Worm (Caenorhabditis elegans) whole organism, L2 larva: Measurements from ENCODE around the gene fbxc-18.
"Not testable (repeated sequence)": the region's sequence is repeated elsewhere in the genome, so short reads cannot be mapped to it uniquely, and the experiment has no call there.

Experiments used
- C34F6.9 ChIP-seq: fragments of 150-350 bp; optimal IDR thresholded peaks from 2 replicates; lab custom pipeline; 2014; ENCODE audit warnings: missing biosample characterization, missing genetic modification characterization
- Y55F3AM.14 ChIP-seq: fragments of 200-800 bp; sonication (Bioruptor generic); optimal IDR thresholded peaks from 2 replicates; lab custom pipeline; 2018; ENCODE audit warnings: mild to moderate bottlenecking, missing genetic modification characterization, missing compliant biosample characterization
- ZK546.5 ChIP-seq: sonication (generic microtip); optimal IDR thresholded peaks from 2 replicates; lab custom pipeline; 2017; ENCODE audit warnings: missing biosample characterization, missing genetic modification characterization
- aly-2 ChIP-seq: fragments of 150-350 bp; optimal IDR thresholded peaks from 2 replicates; lab custom pipeline; 2014; ENCODE audit warnings: missing biosample characterization, missing genetic modification characterization
- ama-1 ChIP-seq: fragments of 150-350 bp; optimal IDR thresholded peaks from 2 replicates; lab custom pipeline; 2018; ENCODE audit warnings: inconsistent platforms
- ceh-16 ChIP-seq: fragments of 150-350 bp; optimal IDR thresholded peaks from 2 replicates; lab custom pipeline; 2014; ENCODE audit warnings: missing biosample characterization, missing genetic modification characterization
- ceh-82 ChIP-seq: fragments of 150-350 bp; optimal IDR thresholded peaks from 2 replicates; lab custom pipeline; 2014; ENCODE audit warnings: missing biosample characterization, missing genetic modification characterization
- crh-2 ChIP-seq: sonication (generic microtip); optimal IDR thresholded peaks from 2 replicates; lab custom pipeline; 2017; ENCODE audit warnings: missing biosample characterization, missing genetic modification characterization
- dmd-4 ChIP-seq: sonication (generic microtip); optimal IDR thresholded peaks from 2 replicates; lab custom pipeline; 2017; ENCODE audit warnings: missing biosample characterization, missing genetic modification characterization
- egl-27 ChIP-seq: sonication (generic microtip); optimal IDR thresholded peaks from 3 replicates; lab custom pipeline; 2017; ENCODE audit warnings: missing biosample characterization, missing genetic modification reagents, missing genetic modification characterization
- elt-3 ChIP-seq: sonication (generic microtip); optimal IDR thresholded peaks from 2 replicates; lab custom pipeline; 2017; ENCODE audit warnings: missing biosample characterization, missing genetic modification characterization
- gmeb-1 ChIP-seq: fragments of 150-350 bp; optimal IDR thresholded peaks from 2 replicates; lab custom pipeline; 2014; ENCODE audit warnings: missing biosample characterization, missing genetic modification characterization
- lin-13 ChIP-seq: fragments of 150-350 bp; optimal IDR thresholded peaks from 2 replicates; lab custom pipeline; 2014; ENCODE audit warnings: missing biosample characterization, missing genetic modification reagents, missing genetic modification characterization
- lin-39 ChIP-seq: fragments of 150-350 bp; optimal IDR thresholded peaks from 2 replicates; lab custom pipeline; 2014; ENCODE audit warnings: missing biosample characterization, missing genetic modification reagents, missing genetic modification characterization
- mab-5 ChIP-seq: fragments of 150-350 bp; optimal IDR thresholded peaks from 2 replicates; lab custom pipeline; 2014; ENCODE audit warnings: missing biosample characterization, missing genetic modification characterization
- mdl-1 ChIP-seq, 2 experiments: fragments of 150-350 bp in 1 of 2; sonication (generic microtip) in 1 of 2; optimal IDR thresholded peaks; 2 replicates each; lab custom pipeline; 2017; ENCODE audit warnings: missing biosample characterization in 2 of 2, missing genetic modification characterization in 2 of 2
- nhr-11 ChIP-seq: fragments of 150-350 bp; optimal IDR thresholded peaks from 2 replicates; lab custom pipeline; 2014; ENCODE audit warnings: missing biosample characterization, missing genetic modification characterization
- nhr-129 ChIP-seq: fragments of 150-350 bp; optimal IDR thresholded peaks from 2 replicates; lab custom pipeline; 2014; ENCODE audit warnings: missing biosample characterization, missing genetic modification characterization
- nhr-23 ChIP-seq: fragments of 150-350 bp; optimal IDR thresholded peaks from 2 replicates; lab custom pipeline; 2014; ENCODE audit warnings: missing biosample characterization, missing genetic modification reagents, missing genetic modification characterization
- nhr-237 ChIP-seq: fragments of 150-350 bp; optimal IDR thresholded peaks from 2 replicates; lab custom pipeline; 2014; ENCODE audit warnings: missing biosample characterization, missing genetic modification characterization
- nhr-25 ChIP-seq: fragments of 150-350 bp; sonication (generic microtip); optimal IDR thresholded peaks from 3 replicates; lab custom pipeline; 2014; ENCODE audit warnings: missing biosample characterization, missing genetic modification characterization
- nhr-77 ChIP-seq: fragments of 150-350 bp; optimal IDR thresholded peaks from 2 replicates; lab custom pipeline; 2014; ENCODE audit warnings: missing biosample characterization, missing genetic modification characterization
- sem-4 ChIP-seq: fragments of 150-350 bp; optimal IDR thresholded peaks from 2 replicates; lab custom pipeline; 2014; ENCODE audit warnings: missing biosample characterization, missing genetic modification reagents, missing genetic modification characterization
- skn-1 ChIP-seq: sonication (generic microtip); optimal IDR thresholded peaks from 2 replicates; lab custom pipeline; 2017; ENCODE audit warnings: missing biosample characterization, missing genetic modification characterization
- sma-3 ChIP-seq: sonication (generic microtip); optimal IDR thresholded peaks from 2 replicates; lab custom pipeline; 2016; ENCODE audit warnings: missing genetic modification reagents, missing genetic modification characterization, missing compliant biosample characterization
- sma-9 ChIP-seq, 2 experiments: fragments of 150-350 bp in 1 of 2; sonication (generic microtip) in 1 of 2; optimal IDR thresholded peaks; 2 replicates each; lab custom pipeline; 2014 to 2016; ENCODE audit warnings: missing genetic modification characterization in 2 of 2, mild to moderate bottlenecking in 1 of 2, missing biosample characterization in 1 of 2, missing compliant biosample characterization in 1 of 2, missing genetic modification reagents in 1 of 2, moderate library complexity in 1 of 2
- unc-39 ChIP-seq: fragments of 150-350 bp; optimal IDR thresholded peaks from 2 replicates; lab custom pipeline; 2014; ENCODE audit warnings: missing biosample characterization, missing genetic modification characterization
- unc-55 ChIP-seq: fragments of 150-350 bp; sonication (generic microtip); optimal IDR thresholded peaks from 3 replicates; lab custom pipeline; 2014; ENCODE audit warnings: missing biosample characterization, missing genetic modification reagents, missing genetic modification characterization
- unc-62 ChIP-seq: fragments of 150-350 bp; optimal IDR thresholded peaks from 2 replicates; lab custom pipeline; 2014; ENCODE audit warnings: missing biosample characterization, missing genetic modification reagents, missing genetic modification characterization
- ztf-1 ChIP-seq: fragments of 200-800 bp; sonication (Bioruptor generic); conservative IDR thresholded peaks from 2 replicates; pipeline ENCODE4 v1.3.6; 2022; ENCODE audit warnings: missing genetic modification characterization, missing compliant biosample characterization

The fbxc-18 gene

DNA sequence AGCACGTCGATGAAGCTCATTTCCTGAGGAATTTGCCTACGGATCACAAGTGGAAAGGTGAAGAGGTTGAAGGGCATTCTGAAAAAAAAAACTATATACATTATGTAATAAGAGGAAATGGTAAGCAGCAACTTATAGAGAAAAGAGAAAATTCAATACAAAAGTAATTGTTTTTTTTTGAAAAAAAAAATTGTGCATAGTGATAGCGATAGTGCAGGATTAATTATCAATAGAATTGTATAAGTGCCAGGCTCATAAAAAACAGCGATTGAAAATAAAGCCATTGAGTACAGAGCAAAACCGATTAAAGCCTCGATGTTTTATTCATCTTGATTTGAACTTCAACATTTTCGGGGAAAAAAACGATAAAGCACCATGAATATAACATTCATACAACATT lies 6.0 kb upstream of the fbxc-18 start, which contains the start of gene C32B5.15:
Gene C32B5.15, minus strand, starts transcription at position 101 of the 400 bp plus-strand sequence.
- TF ChIP-seq C34F6.9 (tag; lab: Kevin White, UChicago) (no peak), ZK546.5 (no peak), ztf-1 (GFP tag; lab: Robert Waterston, UW) (no peak), nhr-23 (tag; lab: Kevin White, UChicago) (no peak), lin-13 (GFP tag; lab: Kevin White, UChicago) (no peak), elt-3 (no peak), nhr-11 (tag; lab: Kevin White, UChicago) (no peak), dmd-4 (tag; lab: Kevin White, UChicago) (no peak), mdl-1 (tag; optimal IDR thresholded peaks at IDR 0.05; lab: Kevin White, UChicago) (no peak), Y55F3AM.14 (GFP tag; lab: Kevin White, UChicago) (no peak), ama-1 (lab: Kevin White, UChicago) (no peak), egl-27 (tag; lab: Kevin White, UChicago) (no peak), nhr-237 (tag; lab: Kevin White, UChicago) (no peak), nhr-77 (tag; lab: Kevin White, UChicago) (no peak), crh-2 (no peak), nhr-25 (tag; lab: Kevin White, UChicago) (no peak)

DNA sequence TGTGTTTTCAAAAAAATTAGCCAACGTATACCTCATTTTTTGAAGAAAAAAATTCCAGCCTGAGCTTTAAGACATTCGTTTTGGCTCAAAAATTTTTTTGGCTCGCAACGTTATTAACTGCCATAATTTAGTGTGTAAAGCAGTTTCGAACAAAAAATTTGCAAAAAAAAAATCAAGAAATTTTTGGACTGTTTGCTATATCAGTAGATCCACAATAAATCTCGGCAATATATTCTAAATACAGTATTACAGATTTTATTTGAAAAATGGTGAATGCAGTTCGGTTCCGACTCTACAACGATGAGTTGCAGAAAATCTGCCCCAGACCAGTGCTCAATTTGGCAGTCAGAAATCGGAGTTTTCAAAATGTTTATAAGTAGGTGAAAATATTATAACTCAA lies 1.2 kb upstream of the fbxc-18 start, which contains the start of gene C32B5.6:
Gene C32B5.6, plus strand, starts transcription at position 301 of the 400 bp plus-strand sequence.
- not testable (repeated sequence) for TF ChIP-seq ceh-82; sem-4 (tag; lab: Kevin White, UChicago); nhr-237 (tag; lab: Kevin White, UChicago)

DNA sequence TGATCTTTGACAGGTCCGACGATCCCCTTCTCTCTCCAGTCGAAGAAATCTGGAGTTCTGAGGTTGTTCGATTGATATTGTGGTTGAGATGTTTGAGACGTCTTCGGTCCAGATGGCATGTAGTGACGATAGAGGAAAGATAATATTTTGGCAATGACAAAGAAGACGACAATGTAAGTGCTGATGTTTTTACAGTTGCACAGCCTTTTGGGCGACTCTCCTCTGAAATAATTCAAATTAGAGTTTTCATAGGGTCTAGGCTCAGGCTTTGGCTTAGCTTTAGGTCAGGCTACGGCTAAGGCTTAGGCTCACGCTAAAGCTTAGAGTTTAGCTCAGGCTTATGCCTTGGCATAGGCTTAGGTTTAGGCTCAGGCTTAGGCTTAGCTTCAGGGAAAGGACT lies 4.9 kb downstream of the fbxc-18 start, which contains the start of gene C32B5.13:
Gene C32B5.13, minus strand, starts transcription at position 101 of the 400 bp plus-strand sequence.
- TF ChIP-seq nhr-77 (tag; lab: Kevin White, UChicago) (no peak), unc-39 (no peak), sma-9 (GFP tag; optimal IDR thresholded peaks at IDR 0.05; lab: Kevin White, UChicago) (no peak), sma-9 (tag; optimal IDR thresholded peaks at IDR 0.05; lab: Kevin White, UChicago) (no peak), Y55F3AM.14 (GFP tag; lab: Kevin White, UChicago) (no peak), crh-2 (no peak), C34F6.9 (tag; lab: Kevin White, UChicago) (no peak), lin-39 (no peak), ceh-16 (tag; lab: Kevin White, UChicago) (no peak)

DNA sequence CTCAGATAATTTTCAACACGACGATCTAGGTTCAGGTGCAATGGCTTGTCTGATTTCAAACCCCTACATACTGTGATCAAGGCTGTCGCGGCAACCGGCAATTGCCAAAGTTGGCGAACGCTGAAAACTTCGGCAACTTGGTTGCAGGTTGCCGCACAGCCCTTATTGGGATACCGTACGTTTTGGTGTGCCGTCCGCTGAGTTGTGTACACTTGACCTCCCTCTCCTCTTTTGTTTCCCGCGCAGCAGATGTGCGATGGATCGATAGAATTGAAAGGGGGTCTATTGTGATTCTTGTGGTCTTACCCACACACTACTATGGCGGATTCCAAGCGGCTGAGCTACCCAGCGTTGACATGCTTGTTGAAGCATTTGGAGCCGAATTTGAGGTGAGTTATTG lies 6.6 kb downstream of the fbxc-18 start, which contains the start of the genes C32B5.18 and C32B5.7:
Gene C32B5.18, plus strand, starts transcription at position 301 of the 400 bp plus-strand sequence.
Gene C32B5.7, plus strand, starts transcription at position 311 of the 400 bp plus-strand sequence.
- TF ChIP-seq skn-1 (tag; lab: Kevin White, UChicago), result no peak
- TF ChIP-seq dmd-4 (tag; lab: Kevin White, UChicago), result no peak

DNA sequence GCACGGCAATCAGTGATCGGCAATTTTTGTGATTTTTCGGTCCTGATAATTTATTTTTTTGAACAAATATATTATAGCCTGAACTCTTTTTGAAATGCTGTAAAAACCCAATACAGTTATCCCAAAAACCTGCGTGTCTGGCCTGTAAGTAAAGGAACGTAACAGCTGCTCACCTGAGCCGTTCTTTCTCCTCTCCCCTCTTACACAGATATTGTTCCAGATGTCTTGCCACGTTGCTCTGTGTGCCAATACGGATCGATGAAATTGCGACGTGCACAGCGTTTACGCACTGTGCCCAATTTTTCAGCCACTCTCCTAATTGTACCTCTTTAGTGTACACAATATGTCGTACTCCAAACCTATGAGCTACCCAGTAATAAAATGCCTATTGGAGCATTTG lies 8.2 kb downstream of the fbxc-18 start, which contains the start of gene sdz-4:
Gene sdz-4, plus strand, starts transcription at position 301 of the 400 bp plus-strand sequence.
- TF ChIP-seq unc-62 (GFP tag; lab: Kevin White, UChicago), result no peak
- no peak for TF ChIP-seq unc-55 (GFP tag; lab: Kevin White, UChicago)
- TF ChIP-seq gmeb-1, result no peak
- TF ChIP-seq aly-2 (tag; lab: Kevin White, UChicago), result no peak
- TF ChIP-seq nhr-129 (tag; lab: Kevin White, UChicago), result no peak
- no peak for TF ChIP-seq nhr-25 (tag; lab: Kevin White, UChicago)
- no peak for TF ChIP-seq ztf-1 (GFP tag; lab: Robert Waterston, UW)

DNA sequence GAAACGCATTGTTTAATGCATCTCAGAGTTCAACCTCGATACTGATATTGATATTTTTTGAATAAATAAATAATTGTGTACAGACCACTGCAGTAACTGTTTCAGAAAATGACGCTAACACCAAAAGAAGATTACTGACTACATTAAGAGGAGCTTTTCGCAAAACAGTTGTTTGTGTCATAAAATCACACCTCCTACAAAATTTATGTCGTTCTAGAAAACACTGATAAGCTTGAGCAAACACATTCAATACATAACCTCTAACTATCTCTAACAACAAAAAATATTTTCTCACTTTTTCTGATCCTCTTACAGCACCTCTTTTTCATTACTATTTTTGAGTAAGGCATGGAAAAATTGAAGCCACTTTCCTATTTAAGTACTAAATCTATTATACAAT lies 12.2 kb downstream of the fbxc-18 start, which contains the start of gene fbxc-7:
Gene fbxc-7, plus strand, starts transcription at position 301 of the 400 bp plus-strand sequence.
- TF ChIP-seq crh-2; mab-5 (tag; lab: Kevin White, UChicago); sma-3 (GFP tag; lab: Kevin White, UChicago): not testable (repeated sequence)
